Worm (Caenorhabditis elegans): ENCODE data around the gene F56D6.18.

DNA sequence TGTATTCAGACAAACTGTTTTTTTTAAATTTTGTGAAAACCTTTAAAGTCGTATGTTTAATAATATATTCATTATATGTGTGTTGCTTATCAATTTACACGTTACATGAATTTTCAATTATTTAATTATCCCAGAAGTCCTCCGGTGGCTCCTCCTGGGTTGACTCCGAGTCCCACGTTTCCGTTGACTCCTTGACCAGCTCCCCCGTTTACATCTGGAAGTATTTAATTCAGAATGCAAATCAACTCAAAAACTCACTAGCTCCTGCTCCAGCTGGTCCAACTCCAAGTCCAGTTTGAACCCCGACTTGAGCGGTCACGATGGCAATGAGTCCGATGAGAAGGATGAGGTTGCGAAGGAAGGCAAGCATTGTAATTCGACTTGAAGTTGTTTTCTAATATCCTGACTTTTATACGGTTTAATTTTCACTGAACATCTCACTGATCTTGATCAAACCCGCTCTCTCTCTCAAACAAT lies 17.7 kb downstream of the F56D6.18 start, which contains the start of gene F56D6.8:
- no peak for TF ChIP-seq ama-1 (optimal IDR thresholded peaks at IDR 0.05)
- no peak for TF ChIP-seq unc-62 (GFP tag; optimal IDR thresholded peaks at IDR 0.05)
- TF ChIP-seq peb-1 (tag; optimal IDR thresholded peaks at IDR 0.05), result no peak
- TF ChIP-seq blmp-1 (tag; optimal IDR thresholded peaks at IDR 0.05; ENCODE audit: insufficient read depth), result no peak
- TF ChIP-seq ceh-82 (tag; optimal IDR thresholded peaks at IDR 0.05), result no peak
- no peak for TF ChIP-seq mab-5 (tag; optimal IDR thresholded peaks at IDR 0.05)
- no peak for TF ChIP-seq lin-11 (tag; optimal IDR thresholded peaks at IDR 0.05)
- no peak for TF ChIP-seq mdl-1 (tag; optimal IDR thresholded peaks at IDR 0.05)

Measured in whole organism, L2 larva.